Worm (Caenorhabditis elegans) whole organism, L3 larva: ENCODE data around the gene ZK355.3.

Experiments used
- elt-3 ChIP-seq, 3 experiments: fragments of 150-350 bp in 1 of 3; sonication (generic microtip) in 2 of 3; optimal IDR thresholded peaks; 2 replicates in 2 of 3; 4 replicates in 1 of 3; lab custom pipeline; 2014 to 2017; ENCODE audit warnings: missing biosample characterization in 3 of 3, missing genetic modification characterization in 3 of 3
- fos-1 ChIP-seq: fragments of 150-350 bp; optimal IDR thresholded peaks from 2 replicates; lab custom pipeline; 2014; ENCODE audit warnings: missing biosample characterization, missing genetic modification characterization
- lin-39 ChIP-seq: fragments of 150-350 bp; optimal IDR thresholded peaks from 2 replicates; lab custom pipeline; 2018; ENCODE audit warnings: missing biosample characterization, missing genetic modification reagents, missing genetic modification characterization
- mdl-1 ChIP-seq: fragments of 150-350 bp; optimal IDR thresholded peaks from 2 replicates; lab custom pipeline; 2014; ENCODE audit warnings: missing biosample characterization, missing genetic modification characterization
- skn-1 ChIP-seq: fragments of 150-350 bp; optimal IDR thresholded peaks from 2 replicates; lab custom pipeline; 2014; ENCODE audit warnings: missing biosample characterization, missing genetic modification characterization
- unc-39 ChIP-seq: sonication (generic microtip); optimal IDR thresholded peaks from 4 replicates; lab custom pipeline; 2017; ENCODE audit warnings: missing biosample characterization, missing genetic modification characterization
- unc-62 ChIP-seq: fragments of 150-350 bp; sonication (generic microtip); optimal IDR thresholded peaks from 4 replicates; lab custom pipeline; 2014; ENCODE audit warnings: missing biosample characterization, missing genetic modification reagents, missing genetic modification characterization
- zag-1 ChIP-seq: fragments of 150-350 bp; optimal IDR thresholded peaks from 2 replicates; lab custom pipeline; 2014; ENCODE audit warnings: missing biosample characterization, missing genetic modification characterization
- ztf-4 ChIP-seq: fragments of 150-350 bp; optimal IDR thresholded peaks from 2 replicates; lab custom pipeline; 2014; ENCODE audit warnings: missing biosample characterization, missing genetic modification characterization

DNA sequence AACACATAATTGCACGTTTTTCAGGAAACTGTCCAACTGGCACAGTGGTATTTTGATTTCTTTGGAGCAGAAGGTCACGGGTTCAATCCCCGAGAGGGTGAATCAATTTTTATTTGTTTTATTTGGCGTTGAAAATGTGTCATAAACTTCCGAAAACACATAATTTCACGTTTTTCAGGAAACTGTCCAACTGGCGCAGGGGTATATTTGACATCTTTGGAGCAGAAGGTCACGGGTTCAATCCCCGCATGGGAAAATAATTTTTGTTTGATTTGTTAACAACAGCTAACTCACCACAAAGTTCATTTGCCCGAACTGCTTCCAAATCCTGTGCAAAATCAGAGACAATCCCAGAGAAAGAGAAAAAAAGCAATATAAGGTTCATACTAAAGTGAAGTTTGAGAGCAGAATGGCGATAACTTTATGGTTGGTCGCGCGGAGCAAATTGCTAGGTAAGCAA lies 28.3 kb upstream of the ZK355.3 start, which contains the start of gene irld-48:
- TF ChIP-seq skn-1: no peak
- TF ChIP-seq mdl-1 (tag; lab: Kevin White, UChicago): no peak
- TF ChIP-seq fos-1: no peak
- TF ChIP-seq ztf-4 (tag; lab: Kevin White, UChicago): no peak
- TF ChIP-seq unc-62: no peak
- no peak for TF ChIP-seq unc-39 (tag; lab: Kevin White, UChicago)
- TF ChIP-seq lin-39 (tag; lab: Kevin White, UChicago): no peak
- TF ChIP-seq zag-1 (tag; lab: Kevin White, UChicago): no peak
- TF ChIP-seq elt-3 (tag; optimal IDR thresholded peaks at IDR 0.05; lab: Kevin White, UChicago): no peak
